Worm (Caenorhabditis elegans) whole organism, L4 larva: ENCODE results near the gene K07C5.13.

Experiments
- ZK546.5 ChIP-seq, 2 experiments: sonication (generic microtip); optimal IDR thresholded peaks; 2 replicates each; lab custom pipeline; 2017; ENCODE audit warnings: missing biosample characterization in 2 of 2, missing genetic modification characterization in 2 of 2
- hlh-30 ChIP-seq: sonication (generic microtip); optimal IDR thresholded peaks from 2 replicates; lab custom pipeline; 2017; ENCODE audit warnings: antibody characterized with exemption, mild to moderate bottlenecking, missing genetic modification characterization, missing compliant biosample characterization; ENCODE audit not compliant: insufficient read depth
- pqm-1 ChIP-seq: sonication (generic microtip); optimal IDR thresholded peaks from 2 replicates; lab custom pipeline; 2017; ENCODE audit warnings: missing biosample characterization, missing genetic modification characterization
- ztf-11 ChIP-seq: fragments of 150-350 bp; optimal IDR thresholded peaks from 2 replicates; lab custom pipeline; 2014; ENCODE audit warnings: missing biosample characterization, missing genetic modification characterization

ce11 chrV:10317294-10317693 lies 24.6 kb upstream of the K07C5.13 start, which contains the start of gene asps-1:
- no peak for TF ChIP-seq ztf-11
- no peak for TF ChIP-seq hlh-30
- no peak for TF ChIP-seq ZK546.5 (tag; optimal IDR thresholded peaks at IDR 0.05; lab: Kevin White, UChicago)
- TF ChIP-seq pqm-1 (tag; lab: Kevin White, UChicago): no peak
